Fruit fly (Drosophila melanogaster) Kc167 (cell line): Measurements from ENCODE around the gene CG15432.

ENCODE experiments used
- Myc ChIP-seq: fragments of >200 bp; optimal IDR thresholded peaks from 2 replicates; lab custom pipeline; 2017; ENCODE audit warnings: missing external identifiers
- h ChIP-seq: fragments of >200 bp; optimal IDR thresholded peaks from 3 replicates; lab custom pipeline; 2018; ENCODE audit warnings: missing external identifiers
- insv ChIP-seq: fragments of >200 bp; optimal IDR thresholded peaks from 3 replicates; lab custom pipeline; 2018; ENCODE audit warnings: missing external identifiers
- psq ChIP-seq: fragments of >200 bp; optimal IDR thresholded peaks from 2 replicates; lab custom pipeline; 2017; ENCODE audit warnings: missing external identifiers

- TF ChIP-seq h (lab: Kevin White, UChicago) (no peak), Myc (lab: Kevin White, UChicago) (no peak), insv (lab: Kevin White, UChicago) (no peak), psq (lab: Kevin White, UChicago) (no peak)
These were observed 8.5 kb upstream of the CG15432 start, which contains the start of the genes CG34177 and CG34178 for dm6 chr2L:4433608-4434007.
